Worm (Caenorhabditis elegans): ENCODE results near the gene M117.6.

ce11 chrIV:11788383-11788963, 39.4 kb downstream of the M117.6 start:
- TF ChIP-seq pes-1 (GFP tag; IDR thresholded peaks at IDR 0.05): no peak
- no peak for TF ChIP-seq sea-1 (GFP tag; conservative IDR thresholded peaks at IDR 0.05)
- TF ChIP-seq ceh-36 (tag; optimal IDR thresholded peaks at IDR 0.05): no peak
- TF ChIP-seq hmbx-1 (tag; optimal IDR thresholded peaks at IDR 0.05): no peak

All from whole organism, early embryonic.